Worm (Caenorhabditis elegans) whole organism, young adult: ENCODE data around the gene T24C2.5.

Source experiments
- B0261.1 ChIP-seq: sonication (generic microtip); optimal IDR thresholded peaks from 2 replicates; lab custom pipeline; 2016; ENCODE audit warnings: mild to moderate bottlenecking, missing genetic modification characterization, moderate library complexity, missing compliant biosample characterization
- Y53F4B.3 ChIP-seq: fragments of 200-800 bp; sonication (Bioruptor generic); IDR thresholded peaks from 2 replicates; pipeline ENCODE4 v1.3.6; 2022; ENCODE audit warnings: missing genetic modification reagents, missing genetic modification characterization, missing compliant biosample characterization
- him-1 ChIP-seq: sonication (generic microtip); optimal IDR thresholded peaks from 2 replicates; lab custom pipeline; 2016; ENCODE audit warnings: missing genotype, missing genetic modification reagents, missing genetic modification characterization, missing compliant biosample characterization
- lsy-27 ChIP-seq: sonication (generic microtip); optimal IDR thresholded peaks from 2 replicates; lab custom pipeline; 2017; ENCODE audit warnings: missing genetic modification characterization, mild to moderate bottlenecking, missing compliant biosample characterization, antibody characterized with exemption, missing genotype, borderline replicate concordance; ENCODE audit not compliant: insufficient read depth
- mel-28 ChIP-seq: sonication (generic microtip); optimal IDR thresholded peaks from 2 replicates; lab custom pipeline; 2016; ENCODE audit warnings: borderline replicate concordance, mild to moderate bottlenecking, missing genetic modification characterization, missing compliant biosample characterization
- nfya-1 ChIP-seq: sonication (generic microtip); optimal IDR thresholded peaks from 2 replicates; lab custom pipeline; 2017; ENCODE audit warnings: antibody characterized with exemption, missing compliant biosample characterization, missing genetic modification characterization, borderline replicate concordance; ENCODE audit not compliant: insufficient read depth
- nhr-90 ChIP-seq: sonication (generic microtip); optimal IDR thresholded peaks from 2 replicates; lab custom pipeline; 2016; ENCODE audit warnings: missing genotype, mild to moderate bottlenecking, missing genetic modification characterization, missing compliant biosample characterization
- pbrm-1 ChIP-seq: fragments of 200-800 bp; sonication (Bioruptor generic); IDR thresholded peaks from 2 replicates; pipeline ENCODE4 v1.3.6; 2022; ENCODE audit warnings: missing genetic modification reagents, missing genetic modification characterization, missing compliant biosample characterization
- pha-4 ChIP-seq: fragments of 150-350 bp; sonication (generic microtip); optimal IDR thresholded peaks from 2 replicates; lab custom pipeline; 2014; ENCODE audit warnings: missing biosample characterization, missing genetic modification reagents, missing genetic modification characterization
- sdz-38 ChIP-seq: sonication (generic microtip); optimal IDR thresholded peaks from 2 replicates; lab custom pipeline; 2016; ENCODE audit warnings: missing genotype, missing genetic modification characterization, missing compliant biosample characterization
- sea-2 ChIP-seq: fragments of 200-800 bp; sonication (Bioruptor generic); IDR thresholded peaks from 2 replicates; pipeline ENCODE4 v1.3.6; 2022; ENCODE audit warnings: missing genetic modification characterization, missing compliant biosample characterization
- snpc-3.4 ChIP-seq: sonication (generic microtip); optimal IDR thresholded peaks from 2 replicates; lab custom pipeline; 2017; ENCODE audit warnings: missing genetic modification characterization, mild to moderate bottlenecking, missing compliant biosample characterization, antibody characterized with exemption, moderate library complexity, missing genotype, missing genetic modification reagents
- snpc-4 ChIP-seq, 5 experiments: fragments of 150-350 bp in 1 of 5; sonication (generic microtip) in 4 of 5; optimal IDR thresholded peaks; 2 replicates each; lab custom pipeline; 2014 to 2018; ENCODE audit warnings: missing genetic modification characterization in 5 of 5, missing biosample characterization in 3 of 5, antibody characterized with exemption in 2 of 5, mild to moderate bottlenecking in 2 of 5, missing compliant biosample characterization in 2 of 5, missing genotype in 2 of 5, moderate library complexity in 2 of 5, missing genetic modification reagents in 1 of 5
- unc-62 ChIP-seq: fragments of 150-350 bp; optimal IDR thresholded peaks from 2 replicates; lab custom pipeline; 2014; ENCODE audit warnings: missing biosample characterization, missing genetic modification reagents, missing genetic modification characterization

- TF ChIP-seq mel-28 (tag; lab: Kevin White, UChicago) (no peak), lsy-27 (tag; lab: Kevin White, UChicago) (no peak), Y53F4B.3 (GFP tag; lab: Robert Waterston, UW) (no peak), pbrm-1 (GFP tag; lab: Robert Waterston, UW) (no peak), snpc-3.4 (no peak), him-1 (tag; lab: Kevin White, UChicago) (no peak), unc-62 (GFP tag; lab: Kevin White, UChicago) (no peak), sdz-38 (tag; lab: Kevin White, UChicago) (no peak), B0261.1 (tag; lab: Kevin White, UChicago) (no peak), nhr-90 (tag; lab: Kevin White, UChicago) (no peak), snpc-4 (GFP tag; optimal IDR thresholded peaks at IDR 0.05; lab: Kevin White, UChicago) (no peak), snpc-4 (tag; optimal IDR thresholded peaks at IDR 0.05; lab: Kevin White, UChicago) (no peak), pha-4 (no peak), nfya-1 (no peak), sea-2 (no peak)
Observed at ce11 chrX:14556403-14556802, 22.2 kb downstream of the T24C2.5 start.
